Fruit fly (Drosophila melanogaster) whole organism, embryonic: Measurements from ENCODE around the gene Zwilch.

Experiments
- NC2β ChIP-seq: fragments of 200-800 bp; sonication (Bioruptor generic); optimal IDR thresholded peaks from 2 replicates; lab custom pipeline; 2016; ENCODE audit warnings: missing biosample characterization, missing genetic modification characterization
- crc ChIP-seq: fragments of 200-800 bp; sonication (Bioruptor generic); optimal IDR thresholded peaks from 2 replicates; lab custom pipeline; 2016; ENCODE audit warnings: missing biosample characterization, missing genetic modification characterization

DNA sequence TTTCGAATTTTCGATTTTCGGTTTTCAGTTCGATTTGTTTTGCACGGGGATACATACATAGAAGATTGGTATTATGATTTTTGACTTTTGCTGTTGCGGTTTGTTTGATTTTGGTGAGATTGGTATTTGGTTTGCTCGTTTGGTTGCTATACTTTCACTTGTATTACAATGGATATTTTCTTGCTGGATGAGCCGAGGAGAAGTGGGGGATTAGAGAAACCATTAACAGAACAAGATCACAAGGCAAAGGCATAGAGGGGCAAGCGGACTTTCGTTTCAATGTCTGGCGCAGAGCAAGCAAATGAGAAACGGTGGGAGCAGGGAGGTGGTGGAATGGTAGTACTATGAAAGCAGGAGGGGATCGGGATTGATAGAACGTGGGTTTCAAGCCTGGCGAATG is 19.1 kb upstream of the Zwilch start, which contains the start of gene CG15563:
- no peak for TF ChIP-seq NC2β (GFP tag; lab: Kevin White, UChicago)
- no peak for TF ChIP-seq crc (GFP tag; lab: Kevin White, UChicago)
